Fruit fly (Drosophila melanogaster): Measurements from ENCODE around the gene CG6813.

Gene CG6813

DNA sequence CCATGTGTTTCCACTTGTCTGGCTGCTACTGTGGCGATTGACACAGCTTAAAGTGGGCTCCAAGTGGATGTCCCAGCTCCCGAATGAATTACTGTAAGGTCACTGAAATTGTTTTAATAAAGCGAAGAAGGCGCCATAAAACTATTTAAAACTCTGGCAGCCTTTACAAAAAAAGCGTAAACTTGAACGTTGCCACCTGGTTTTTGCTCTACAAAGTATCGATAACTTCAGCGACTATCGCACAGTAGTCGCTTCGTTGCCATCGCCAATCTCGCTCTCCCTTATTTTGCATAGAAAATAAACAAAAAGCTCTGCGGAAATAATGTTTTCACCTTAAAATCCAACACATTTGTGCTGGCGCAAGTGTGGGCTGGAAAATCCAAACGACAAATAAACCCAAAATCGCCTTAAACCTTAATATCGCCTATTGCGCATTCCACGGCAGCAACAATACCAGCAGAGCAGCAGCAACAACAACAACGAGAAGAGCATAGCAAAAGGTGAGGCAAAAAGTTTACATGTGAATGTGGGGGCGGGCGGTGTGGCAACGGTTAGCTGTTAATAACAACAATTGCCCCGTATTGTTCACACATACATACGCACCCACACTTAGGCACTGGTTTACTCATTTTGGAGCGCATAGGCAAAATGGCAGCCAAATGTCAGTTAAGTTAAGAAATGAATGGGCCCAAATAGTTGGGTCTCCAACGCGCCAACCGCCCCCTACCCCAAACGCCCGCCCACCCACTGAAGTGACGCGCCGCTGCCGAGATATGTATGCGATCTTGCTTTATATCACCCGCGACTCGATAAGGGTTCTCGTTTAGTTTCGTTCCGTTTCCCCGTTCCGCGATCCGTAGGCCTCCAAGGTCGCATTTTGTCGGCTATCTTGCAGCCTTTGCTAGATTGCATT, 44.8 kb downstream of the CG6813 start, which contains the start of gene wkd:
Gene wkd, plus strand, starts transcription at position 237 of the 913 bp plus-strand sequence.
- TF ChIP-seq CG34422 (GFP tag; IDR thresholded peaks at IDR 0.05) (0 out of 3 replicates have a peak, but pooled peaks have one; percentile 22), bbx (GFP tag; IDR thresholded peaks at IDR 0.05; ENCODE audit: partially characterized antibody) (peak; percentile 87), vfl (GFP tag; optimal IDR thresholded peaks at IDR 0.05) (peak; percentile 11), pros (GFP tag; optimal IDR thresholded peaks at IDR 0.05) (no peak), dpn (GFP tag; optimal IDR thresholded peaks at IDR 0.05) (no peak), CG18011 (GFP tag; optimal IDR thresholded peaks at IDR 0.05) (no peak), CG2116 (GFP tag; optimal IDR thresholded peaks at IDR 0.05) (peak; percentile 53), zen (tag; optimal IDR thresholded peaks at IDR 0.05) (no peak), CG15514 (GFP tag; optimal IDR thresholded peaks at IDR 0.05) (peak; percentile 32), MTF-1 (GFP tag; optimal IDR thresholded peaks at IDR 0.05; ENCODE audit: borderline replicate concordance) (no peak), Dip3 (GFP tag; optimal IDR thresholded peaks at IDR 0.05) (no peak), CG12299 (tag; optimal IDR thresholded peaks at IDR 0.05) (peak; percentile 39), shn (GFP tag; optimal IDR thresholded peaks at IDR 0.05) (no peak), Myb (GFP tag; optimal IDR thresholded peaks at IDR 0.05) (peak; percentile 54), MBD-R2 (GFP tag; IDR thresholded peaks at IDR 0.05) (peak; percentile 57), CG8359 (GFP tag; optimal IDR thresholded peaks at IDR 0.05; ENCODE audit: borderline replicate concordance) (no peak), crol (GFP tag; IDR thresholded peaks at IDR 0.05) (peak; percentile 82), NFAT (GFP tag; IDR thresholded peaks at IDR 0.05) (no peak), sima (GFP tag; optimal IDR thresholded peaks at IDR 0.05) (no peak), tio (GFP tag; optimal IDR thresholded peaks at IDR 0.05) (no peak), chif (GFP tag; optimal IDR thresholded peaks at IDR 0.05) (no peak), HmgD (GFP tag; optimal IDR thresholded peaks at IDR 0.05) (peak; percentile 66), Med (GFP tag) (peak; percentile 82), CkIIα-i1 (GFP tag; IDR thresholded peaks at IDR 0.05) (no peak), CG15479 (GFP tag; optimal IDR thresholded peaks at IDR 0.05) (no peak), CG2129 (GFP tag; IDR thresholded peaks at IDR 0.05; ENCODE audit: partially characterized antibody) (peak; percentile 50; the same call in 1 of the 2 replicates), CTCF (GFP tag; optimal IDR thresholded peaks at IDR 0.05) (peak; percentile 53), CG17186 (GFP tag; optimal IDR thresholded peaks at IDR 0.05) (peak; percentile 5), CG6765 (GFP tag; optimal IDR thresholded peaks at IDR 0.05) (no peak), yki (optimal IDR thresholded peaks at IDR 0.05) (no peak), CG10565 (GFP tag; optimal IDR thresholded peaks at IDR 0.05) (no peak), CG17829 (tag; optimal IDR thresholded peaks at IDR 0.05) (peak; percentile 13), cg (GFP tag; optimal IDR thresholded peaks at IDR 0.05) (peak; percentile 78), CG12659 (GFP tag; optimal IDR thresholded peaks at IDR 0.05) (peak; percentile 73), CG32772 (GFP tag; IDR thresholded peaks at IDR 0.05) (no peak), sr (GFP tag; IDR thresholded peaks at IDR 0.05) (peak; percentile 69; the same call in 2 of the 3 replicates), Trl (optimal IDR thresholded peaks at IDR 0.05) (peak in 1 of 2 experiments; percentile 61), Trl (GFP tag; optimal IDR thresholded peaks at IDR 0.05) (no peak), CG17912 (GFP tag; optimal IDR thresholded peaks at IDR 0.05) (no peak), B-H1 (GFP tag; IDR thresholded peaks at IDR 0.05) (no peak), Rfx (GFP tag; IDR thresholded peaks at IDR 0.05) (no peak), Dref (GFP tag; IDR thresholded peaks at IDR 0.05) (peak; percentile 90), gce (GFP tag; IDR thresholded peaks at IDR 0.05) (no peak), ftz-f1 (GFP tag; optimal IDR thresholded peaks at IDR 0.05) (peak; percentile 47), dm (GFP tag; optimal IDR thresholded peaks at IDR 0.05) (peak; percentile 41), CG3838 (GFP tag; optimal IDR thresholded peaks at IDR 0.05) (no peak), CG10147 (GFP tag; optimal IDR thresholded peaks at IDR 0.05) (no peak), Asciz (GFP tag; optimal IDR thresholded peaks at IDR 0.05) (no peak), CG4360 (GFP tag; IDR thresholded peaks at IDR 0.05) (peak; percentile 92), GATAe (GFP tag; conservative IDR thresholded peaks at IDR 0.05) (peak; percentile 29; the same call in 1 of the 2 replicates)

Measured in whole organism, embryonic.